Worm (Caenorhabditis elegans) whole organism, mixed stage, embryonic: ENCODE measurements around the gene suex-1.
"Not testable (repeated sequence)": the region's sequence is repeated elsewhere in the genome, so short reads cannot be mapped to it uniquely, and the experiment has no call there.

Experiments used
- bed-3 ChIP-seq: fragments of 200-800 bp; sonication (Bioruptor generic); optimal IDR thresholded peaks from 3 replicates; lab custom pipeline; 2018; ENCODE audit warnings: mild to moderate bottlenecking, missing genetic modification characterization, moderate library complexity, missing compliant biosample characterization
- ceh-39 ChIP-seq: fragments of 150-350 bp; optimal IDR thresholded peaks from 2 replicates; lab custom pipeline; 2014; ENCODE audit warnings: missing biosample characterization, missing genetic modification characterization
- ceh-43 ChIP-seq: fragments of 200-800 bp; sonication (Bioruptor generic); optimal IDR thresholded peaks from 2 replicates; lab custom pipeline; 2018; ENCODE audit warnings: mild to moderate bottlenecking, missing genetic modification characterization, moderate library complexity, missing compliant biosample characterization
- ceh-83 ChIP-seq: fragments of 200-800 bp; sonication (Bioruptor generic); optimal IDR thresholded peaks from 2 replicates; lab custom pipeline; 2018; ENCODE audit warnings: mild to moderate bottlenecking, missing genetic modification characterization, missing compliant biosample characterization
- ces-1 ChIP-seq: fragments of 150-350 bp; optimal IDR thresholded peaks from 2 replicates; lab custom pipeline; 2014; ENCODE audit warnings: missing biosample characterization, missing genetic modification reagents, missing genetic modification characterization
- cnd-1 ChIP-seq: fragments of 200-800 bp; sonication (Bioruptor generic); optimal IDR thresholded peaks from 2 replicates; lab custom pipeline; 2018; ENCODE audit warnings: mild to moderate bottlenecking, missing genetic modification characterization, missing compliant biosample characterization
- drap-1 ChIP-seq: fragments of 200-800 bp; sonication (Bioruptor generic); optimal IDR thresholded peaks from 3 replicates; lab custom pipeline; 2018; ENCODE audit warnings: mild to moderate bottlenecking, missing genetic modification characterization, missing compliant biosample characterization
- elt-1 ChIP-seq: sonication (generic microtip); optimal IDR thresholded peaks from 2 replicates; lab custom pipeline; 2017; ENCODE audit warnings: missing genetic modification characterization, mild to moderate bottlenecking, missing compliant biosample characterization, antibody characterized with exemption, moderate library complexity, borderline replicate concordance; ENCODE audit not compliant: insufficient read depth
- ham-2 ChIP-seq: fragments of 200-800 bp; sonication (Bioruptor generic); optimal IDR thresholded peaks from 2 replicates; lab custom pipeline; 2018; ENCODE audit warnings: mild to moderate bottlenecking, missing genetic modification characterization, missing compliant biosample characterization
- hlh-1 ChIP-seq: fragments of 150-350 bp; optimal IDR thresholded peaks from 2 replicates; lab custom pipeline; 2014; ENCODE audit warnings: missing biosample characterization, missing genetic modification reagents, missing genetic modification characterization
- lin-13 ChIP-seq: fragments of 150-350 bp; optimal IDR thresholded peaks from 2 replicates; lab custom pipeline; 2014; ENCODE audit warnings: missing biosample characterization, missing genetic modification characterization
- lin-32 ChIP-seq: fragments of 200-800 bp; sonication (Bioruptor generic); optimal IDR thresholded peaks from 2 replicates; lab custom pipeline; 2018; ENCODE audit warnings: mild to moderate bottlenecking, missing genetic modification characterization, missing compliant biosample characterization
- lsy-2 ChIP-seq: fragments of 150-350 bp; optimal IDR thresholded peaks from 2 replicates; lab custom pipeline; 2014; ENCODE audit warnings: missing biosample characterization, missing genetic modification characterization
- mab-5 ChIP-seq: fragments of 150-350 bp; optimal IDR thresholded peaks from 2 replicates; lab custom pipeline; 2014; ENCODE audit warnings: missing biosample characterization, missing genetic modification characterization
- mep-1 ChIP-seq: fragments of 150-350 bp; optimal IDR thresholded peaks from 2 replicates; lab custom pipeline; 2017; ENCODE audit warnings: missing biosample characterization, missing genetic modification reagents, missing genetic modification characterization, inconsistent platforms
- nhr-12 ChIP-seq: fragments of 150-350 bp; optimal IDR thresholded peaks from 2 replicates; lab custom pipeline; 2014; ENCODE audit warnings: missing biosample characterization, missing genetic modification characterization
- nhr-237 ChIP-seq: fragments of 150-350 bp; optimal IDR thresholded peaks from 2 replicates; lab custom pipeline; 2014; ENCODE audit warnings: missing biosample characterization, missing genetic modification characterization
- nhr-28 ChIP-seq: fragments of 150-350 bp; optimal IDR thresholded peaks from 2 replicates; lab custom pipeline; 2014; ENCODE audit warnings: missing biosample characterization, missing genetic modification characterization
- snpc-4 ChIP-seq: fragments of 150-350 bp; optimal IDR thresholded peaks from 2 replicates; lab custom pipeline; 2014; ENCODE audit warnings: missing biosample characterization, missing genetic modification characterization
- sptf-1 ChIP-seq: sonication (generic microtip); optimal IDR thresholded peaks from 2 replicates; lab custom pipeline; 2017; ENCODE audit warnings: mild to moderate bottlenecking, missing genetic modification characterization, moderate library complexity, missing compliant biosample characterization
- tbx-8 ChIP-seq: fragments of 200-800 bp; sonication (Bioruptor generic); optimal IDR thresholded peaks from 2 replicates; lab custom pipeline; 2018; ENCODE audit warnings: mild to moderate bottlenecking, missing genetic modification characterization, moderate library complexity, missing compliant biosample characterization
- unc-120 ChIP-seq: sonication (generic microtip); optimal IDR thresholded peaks from 2 replicates; lab custom pipeline; 2017; ENCODE audit warnings: missing genetic modification characterization, missing compliant biosample characterization; ENCODE audit not compliant: poor library complexity, severe bottlenecking
- unc-39 ChIP-seq: fragments of 150-350 bp; optimal IDR thresholded peaks from 2 replicates; lab custom pipeline; 2014; ENCODE audit warnings: missing biosample characterization, missing genetic modification characterization
- unc-62 ChIP-seq: fragments of 150-350 bp; optimal IDR thresholded peaks from 2 replicates; lab custom pipeline; 2014; ENCODE audit warnings: missing biosample characterization, missing genetic modification reagents, missing genetic modification characterization
- zip-8 ChIP-seq: fragments of 150-350 bp; optimal IDR thresholded peaks from 2 replicates; lab custom pipeline; 2014; ENCODE audit warnings: missing biosample characterization, missing genetic modification characterization
- ztf-11 ChIP-seq: fragments of 150-350 bp; optimal IDR thresholded peaks from 2 replicates; lab custom pipeline; 2014; ENCODE audit warnings: missing biosample characterization, missing genetic modification characterization

suex-1 gene

DNA sequence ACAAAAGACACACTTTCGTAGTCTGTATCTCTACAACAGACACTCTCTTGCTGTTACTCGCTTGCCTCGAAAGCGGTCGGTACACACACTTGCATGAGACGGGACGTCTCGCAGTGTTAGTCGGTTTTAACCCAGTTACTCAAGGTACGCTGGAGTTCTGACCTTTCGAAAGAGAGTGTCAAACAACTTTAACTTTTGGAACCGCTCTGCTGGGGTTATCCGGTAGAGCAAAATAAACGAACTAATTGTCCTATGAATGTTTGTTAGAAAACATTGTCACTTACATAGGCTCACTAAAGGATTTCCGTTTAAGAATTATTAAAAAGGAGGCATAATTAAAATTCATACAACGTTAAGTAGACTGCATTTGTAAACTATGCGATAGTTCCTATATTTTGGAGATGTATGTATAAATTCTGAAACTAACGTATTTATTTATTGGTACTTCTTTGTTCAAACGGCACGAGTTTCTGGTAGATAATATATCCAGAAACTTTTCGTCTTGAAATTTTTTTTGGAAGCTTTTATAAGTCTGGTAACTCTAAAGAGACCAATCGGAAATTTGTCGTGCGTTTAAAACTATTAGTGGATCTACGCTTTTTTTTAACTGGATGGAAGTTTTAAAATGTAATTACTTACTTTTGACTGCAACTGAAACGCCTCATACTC, 45.6 kb upstream of the suex-1 start (continued):
- TF ChIP-seq ham-2 (GFP tag; lab: Kevin White, UChicago): peak; percentile 75
- peak; percentile 78 for TF ChIP-seq lin-32 (GFP tag; lab: Kevin White, UChicago)
- TF ChIP-seq ztf-11 (tag; lab: Kevin White, UChicago): peak; percentile 83
- TF ChIP-seq nhr-12 (tag; lab: Kevin White, UChicago): peak; percentile 89
- TF ChIP-seq, all 35 proteins: peak for 30

DNA sequence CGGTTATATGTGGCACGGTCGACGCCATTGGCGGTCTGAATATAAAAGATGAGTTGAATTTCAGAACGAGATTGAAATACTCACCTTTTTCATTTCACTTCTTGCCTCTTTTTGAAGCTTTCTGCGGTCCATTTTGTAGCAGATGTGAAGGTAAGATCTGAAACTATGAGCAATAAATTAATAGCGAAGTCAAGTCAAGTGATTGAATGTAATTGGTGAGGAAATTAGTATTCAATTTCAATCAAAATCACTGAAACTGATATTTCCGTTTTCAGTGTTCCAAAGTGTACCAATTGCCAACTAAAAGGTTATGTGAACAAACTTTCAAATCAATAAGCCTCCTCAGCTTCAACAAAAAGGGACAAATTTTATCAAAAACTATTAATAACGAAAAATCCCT, 43.6 kb upstream of the suex-1 start, which contains the start of gene C17C3.24:
Gene C17C3.24, minus strand, starts transcription at position 101 of the 400 bp plus-strand sequence.
- TF ChIP-seq mab-5 (tag; lab: Kevin White, UChicago) (no peak), nhr-12 (tag; lab: Kevin White, UChicago) (no peak), lin-32 (GFP tag; lab: Kevin White, UChicago) (no peak), unc-62 (GFP tag; lab: Kevin White, UChicago) (no peak)

DNA sequence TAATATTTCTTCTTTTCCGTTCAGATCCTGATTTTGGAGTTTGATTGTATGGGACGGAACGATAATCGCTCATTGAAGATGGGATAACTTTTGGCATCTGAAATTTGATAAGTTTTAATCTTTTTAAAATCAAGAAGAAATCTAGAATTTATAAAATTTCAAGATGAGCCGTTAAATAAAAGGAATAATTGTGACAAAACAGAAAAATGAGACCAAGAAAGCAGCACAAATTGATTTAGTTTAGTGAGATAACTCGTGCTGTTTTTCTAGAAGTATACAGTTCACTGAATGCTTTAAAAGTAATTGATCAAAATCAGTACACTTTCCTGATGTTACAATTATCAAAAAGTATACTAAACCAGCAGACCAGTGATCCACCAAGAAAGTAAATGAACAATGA, 42.1 kb upstream of the suex-1 start, which contains the start of gene hlh-27:
Gene hlh-27, minus strand, starts transcription at position 101 of the 400 bp plus-strand sequence.
- not testable (repeated sequence) for TF ChIP-seq ztf-11, ceh-39, nhr-237 (tag; lab: Kevin White, UChicago)

DNA sequence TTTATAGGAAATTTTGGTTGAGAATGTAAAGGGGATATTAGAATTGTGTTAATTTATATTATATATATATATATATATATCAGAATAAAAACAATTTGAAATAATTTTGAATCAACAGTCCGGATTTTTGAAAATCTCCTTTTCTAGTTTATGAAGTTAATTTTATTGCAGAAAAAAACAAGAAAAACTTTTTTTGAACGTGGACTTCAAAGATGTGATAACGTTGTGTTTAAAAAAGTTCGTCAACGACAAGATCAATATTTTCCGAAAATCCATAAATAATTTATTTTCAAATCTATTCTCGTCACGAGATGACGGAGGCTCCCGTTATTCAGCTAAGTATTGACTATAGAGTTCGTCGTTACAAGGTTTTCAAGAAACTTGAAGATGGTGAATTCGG, 39.5 kb upstream of the suex-1 start, which contains the start of gene C17C3.11:
Gene C17C3.11, plus strand, starts transcription at position 301 of the 400 bp plus-strand sequence.
- TF ChIP-seq unc-120 (tag; lab: Kevin White, UChicago) (no peak), drap-1 (GFP tag; lab: Kevin White, UChicago) (no peak), sptf-1 (no peak), bed-3 (no peak), cnd-1 (tag; lab: Kevin White, UChicago) (no peak), hlh-1 (no peak), mab-5 (tag; lab: Kevin White, UChicago) (no peak)

DNA sequence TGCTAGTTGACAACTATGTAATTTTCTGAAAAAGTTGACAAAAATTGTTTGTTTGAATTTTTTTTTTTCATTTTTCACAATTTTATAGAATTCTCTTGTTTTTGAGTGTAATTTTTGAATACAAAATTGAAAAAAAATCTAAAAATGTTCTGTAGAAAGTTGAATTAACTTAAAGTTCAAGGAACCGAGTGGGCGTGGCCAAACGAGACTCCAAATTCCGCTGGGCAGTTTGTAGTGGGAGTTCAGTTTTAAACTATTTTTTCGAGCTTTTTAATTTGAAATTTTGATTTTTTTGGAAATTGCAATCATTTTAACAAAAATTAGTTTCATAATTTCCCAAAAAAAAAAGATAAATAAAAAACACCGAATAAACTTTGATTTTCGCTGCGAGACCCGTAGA, 39.0 kb upstream of the suex-1 start:
- no peak for TF ChIP-seq elt-1 (tag; lab: Kevin White, UChicago)
- TF ChIP-seq unc-62 (GFP tag; lab: Kevin White, UChicago): no peak
- TF ChIP-seq mab-5 (tag; lab: Kevin White, UChicago): no peak
- no peak for TF ChIP-seq cnd-1 (tag; lab: Kevin White, UChicago)
- no peak for TF ChIP-seq sptf-1
- no peak for TF ChIP-seq ham-2 (GFP tag; lab: Kevin White, UChicago)
- TF ChIP-seq ces-1: no peak
- no peak for TF ChIP-seq nhr-237 (tag; lab: Kevin White, UChicago)
- TF ChIP-seq bed-3: no peak
- no peak for TF ChIP-seq tbx-8 (GFP tag; lab: Kevin White, UChicago)
- TF ChIP-seq zip-8 (tag; lab: Kevin White, UChicago): no peak
- TF ChIP-seq snpc-4 (tag; lab: Kevin White, UChicago): no peak
- no peak for TF ChIP-seq nhr-28 (tag; lab: Kevin White, UChicago)
- no peak for TF ChIP-seq ceh-83 (GFP tag; lab: Kevin White, UChicago)
- no peak for TF ChIP-seq ceh-43 (GFP tag; lab: Kevin White, UChicago)
- no peak for TF ChIP-seq ztf-11 (tag; lab: Kevin White, UChicago)
- TF ChIP-seq lin-13 (tag; lab: Kevin White, UChicago): no peak
- no peak for TF ChIP-seq mep-1
- TF ChIP-seq unc-39 (tag; lab: Kevin White, UChicago): no peak

DNA sequence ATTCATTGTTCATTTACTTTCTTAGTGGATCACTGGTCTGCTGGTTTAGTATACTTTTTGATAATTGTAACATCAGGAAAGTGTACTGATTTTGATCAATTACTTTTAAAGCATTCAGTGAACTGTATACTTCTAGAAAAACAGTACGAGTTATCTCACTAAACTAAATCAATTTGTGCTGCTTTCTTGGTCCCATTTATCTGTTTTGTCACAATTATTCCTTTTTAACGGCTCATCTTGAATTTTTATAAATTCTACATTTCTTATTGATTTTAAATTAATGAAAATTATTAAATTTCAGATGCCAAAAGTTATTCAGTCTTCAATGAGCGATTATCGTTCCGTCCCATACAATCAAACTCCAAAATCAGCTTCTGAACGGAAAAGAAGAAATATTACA, 36.9 kb upstream of the suex-1 start, which contains the start of gene hlh-25:
Gene hlh-25, plus strand, starts transcription at position 301 of the 400 bp plus-strand sequence.
- not testable (repeated sequence) for TF ChIP-seq lsy-2; ztf-11 (tag; lab: Kevin White, UChicago); ceh-83 (GFP tag; lab: Kevin White, UChicago)
